Worm (Caenorhabditis elegans) whole organism, late embryonic: Measurements from ENCODE around the gene srg-46.

Experiments used
- K02D7.2 ChIP-seq: sonication (generic microtip); optimal IDR thresholded peaks from 2 replicates; lab custom pipeline; 2017; ENCODE audit warnings: mild to moderate bottlenecking, missing genetic modification characterization, missing compliant biosample characterization
- K09A11.1 ChIP-seq: sonication (generic microtip); optimal IDR thresholded peaks from 2 replicates; lab custom pipeline; 2017; ENCODE audit warnings: antibody characterized with exemption, mild to moderate bottlenecking, missing genetic modification characterization, missing compliant biosample characterization; ENCODE audit not compliant: insufficient read depth
- T23F11.4 ChIP-seq: fragments of 200-800 bp; sonication (Bioruptor generic); optimal IDR thresholded peaks from 2 replicates; lab custom pipeline; 2018; ENCODE audit warnings: mild to moderate bottlenecking, missing genetic modification characterization, missing compliant biosample characterization
- Y22D7AL.16 ChIP-seq: sonication (generic microtip); optimal IDR thresholded peaks from 2 replicates; lab custom pipeline; 2016; ENCODE audit warnings: missing genetic modification characterization, missing compliant biosample characterization
- ceh-14 ChIP-seq: sonication (generic microtip); optimal IDR thresholded peaks from 2 replicates; lab custom pipeline; 2016; ENCODE audit warnings: missing genotype, missing genetic modification characterization, missing compliant biosample characterization
- ceh-18 ChIP-seq: sonication (generic microtip); optimal IDR thresholded peaks from 2 replicates; lab custom pipeline; 2016; ENCODE audit warnings: missing genetic modification characterization, missing compliant biosample characterization
- ceh-19 ChIP-seq: fragments of 200-800 bp; sonication (Bioruptor generic); optimal IDR thresholded peaks from 2 replicates; lab custom pipeline; 2018; ENCODE audit warnings: mild to moderate bottlenecking, missing genetic modification characterization, missing compliant biosample characterization
- ceh-22 ChIP-seq: sonication (generic microtip); optimal IDR thresholded peaks from 2 replicates; lab custom pipeline; 2017; ENCODE audit warnings: missing biosample characterization, missing genetic modification characterization
- ceh-24 ChIP-seq: sonication (generic microtip); optimal IDR thresholded peaks from 2 replicates; lab custom pipeline; 2016; ENCODE audit warnings: mild to moderate bottlenecking, missing genetic modification characterization, missing compliant biosample characterization
- ceh-45 ChIP-seq: fragments of 200-800 bp; sonication (Bioruptor generic); IDR thresholded peaks from 2 replicates; pipeline ENCODE4 v1.3.6; 2022; ENCODE audit warnings: missing genetic modification reagents, missing genetic modification characterization, missing compliant biosample characterization
- ceh-6 ChIP-seq: fragments of 200-800 bp; sonication (Bioruptor generic); optimal IDR thresholded peaks from 2 replicates; lab custom pipeline; 2018; ENCODE audit warnings: mild to moderate bottlenecking, missing genetic modification characterization, missing compliant biosample characterization
- ceh-9 ChIP-seq: sonication (generic microtip); optimal IDR thresholded peaks from 2 replicates; lab custom pipeline; 2016; ENCODE audit warnings: mild to moderate bottlenecking, missing genetic modification characterization, inconsistent platforms, missing compliant biosample characterization
- dmd-4 ChIP-seq: sonication (generic microtip); optimal IDR thresholded peaks from 2 replicates; lab custom pipeline; 2016; ENCODE audit warnings: borderline replicate concordance, missing genetic modification characterization, missing compliant biosample characterization
- elt-2 ChIP-seq: sonication (generic microtip); optimal IDR thresholded peaks from 2 replicates; lab custom pipeline; 2016; ENCODE audit warnings: missing genetic modification reagents, missing genetic modification characterization, missing compliant biosample characterization
- elt-4 ChIP-seq: sonication (generic microtip); optimal IDR thresholded peaks from 2 replicates; lab custom pipeline; 2016; ENCODE audit warnings: missing genetic modification characterization, missing compliant biosample characterization
- ets-4 ChIP-seq: sonication (generic microtip); optimal IDR thresholded peaks from 2 replicates; lab custom pipeline; 2016; ENCODE audit warnings: missing genetic modification characterization, missing compliant biosample characterization
- eyg-1 ChIP-seq: sonication (generic microtip); optimal IDR thresholded peaks from 2 replicates; lab custom pipeline; 2016; ENCODE audit warnings: missing genotype, missing genetic modification characterization, missing compliant biosample characterization
- gmeb-2 ChIP-seq: sonication (generic microtip); optimal IDR thresholded peaks from 2 replicates; lab custom pipeline; 2016; ENCODE audit warnings: missing genetic modification characterization, inconsistent platforms, missing compliant biosample characterization
- lin-11 ChIP-seq: fragments of 200-800 bp; sonication (Bioruptor generic); optimal IDR thresholded peaks from 2 replicates; lab custom pipeline; 2018; ENCODE audit warnings: mild to moderate bottlenecking, missing genetic modification characterization, missing compliant biosample characterization
- madf-2 ChIP-seq: sonication (generic microtip); optimal IDR thresholded peaks from 2 replicates; lab custom pipeline; 2017; ENCODE audit warnings: missing genetic modification characterization, missing compliant biosample characterization
- mec-3 ChIP-seq: sonication (generic microtip); optimal IDR thresholded peaks from 2 replicates; lab custom pipeline; 2016; ENCODE audit warnings: borderline replicate concordance, missing genetic modification characterization, missing compliant biosample characterization
- nfya-1 ChIP-seq: sonication (generic microtip); optimal IDR thresholded peaks from 2 replicates; lab custom pipeline; 2017; ENCODE audit warnings: missing genetic modification characterization, mild to moderate bottlenecking, missing compliant biosample characterization, antibody characterized with exemption, moderate library complexity
- nhr-11 ChIP-seq: fragments of 150-350 bp; optimal IDR thresholded peaks from 2 replicates; lab custom pipeline; 2014; ENCODE audit warnings: missing biosample characterization, missing genetic modification characterization
- npax-4 ChIP-seq: sonication (generic microtip); optimal IDR thresholded peaks from 2 replicates; lab custom pipeline; 2016; ENCODE audit warnings: missing genetic modification characterization, missing compliant biosample characterization
- pha-2 ChIP-seq: sonication (generic microtip); optimal IDR thresholded peaks from 2 replicates; lab custom pipeline; 2017; ENCODE audit warnings: mild to moderate bottlenecking, missing genetic modification characterization, missing compliant biosample characterization
- sdc-2 ChIP-seq: sonication (generic microtip); optimal IDR thresholded peaks from 2 replicates; lab custom pipeline; 2016; ENCODE audit warnings: missing genotype, missing genetic modification characterization, missing compliant biosample characterization
- sox-2 ChIP-seq: fragments of 200-800 bp; sonication (Bioruptor generic); IDR thresholded peaks from 2 replicates; pipeline ENCODE4 v1.3.6; 2022; ENCODE audit warnings: missing genetic modification reagents, missing genetic modification characterization, missing compliant biosample characterization
- tbx-2 ChIP-seq: sonication (generic microtip); optimal IDR thresholded peaks from 2 replicates; lab custom pipeline; 2016; ENCODE audit warnings: missing genetic modification characterization, missing compliant biosample characterization
- tbx-7 ChIP-seq: sonication (generic microtip); optimal IDR thresholded peaks from 2 replicates; lab custom pipeline; 2016; ENCODE audit warnings: missing genotype, missing genetic modification characterization, missing compliant biosample characterization
- ttx-3 ChIP-seq: sonication (generic microtip); optimal IDR thresholded peaks from 2 replicates; lab custom pipeline; 2016; ENCODE audit warnings: missing genetic modification reagents, missing genetic modification characterization, missing compliant biosample characterization
- unc-3 ChIP-seq, 2 experiments: fragments of 200-800 bp in 1 of 2; sonication (Bioruptor generic) in 1 of 2; sonication (generic microtip) in 1 of 2; conservative IDR thresholded peaks in 1 of 2; optimal IDR thresholded peaks in 1 of 2; 2 replicates each; pipeline versions ENCODE4 v1.3.6 to Lab custom; 2016 to 2022; ENCODE audit warnings: missing compliant biosample characterization in 2 of 2, missing genetic modification characterization in 2 of 2, missing genetic modification reagents in 1 of 2
- unc-42 ChIP-seq: sonication (generic microtip); optimal IDR thresholded peaks from 2 replicates; lab custom pipeline; 2016; ENCODE audit warnings: missing genotype, missing genetic modification characterization, missing compliant biosample characterization
- unc-55 ChIP-seq: sonication (generic microtip); optimal IDR thresholded peaks from 2 replicates; lab custom pipeline; 2017; ENCODE audit warnings: missing biosample characterization, missing genetic modification reagents, missing genetic modification characterization
- unc-86 ChIP-seq: sonication (generic microtip); optimal IDR thresholded peaks from 2 replicates; lab custom pipeline; 2016; ENCODE audit warnings: missing genetic modification characterization, missing compliant biosample characterization
- zip-5 ChIP-seq: sonication (generic microtip); optimal IDR thresholded peaks from 2 replicates; lab custom pipeline; 2016; ENCODE audit warnings: missing genetic modification characterization, missing compliant biosample characterization

srg-46 gene

DNA sequence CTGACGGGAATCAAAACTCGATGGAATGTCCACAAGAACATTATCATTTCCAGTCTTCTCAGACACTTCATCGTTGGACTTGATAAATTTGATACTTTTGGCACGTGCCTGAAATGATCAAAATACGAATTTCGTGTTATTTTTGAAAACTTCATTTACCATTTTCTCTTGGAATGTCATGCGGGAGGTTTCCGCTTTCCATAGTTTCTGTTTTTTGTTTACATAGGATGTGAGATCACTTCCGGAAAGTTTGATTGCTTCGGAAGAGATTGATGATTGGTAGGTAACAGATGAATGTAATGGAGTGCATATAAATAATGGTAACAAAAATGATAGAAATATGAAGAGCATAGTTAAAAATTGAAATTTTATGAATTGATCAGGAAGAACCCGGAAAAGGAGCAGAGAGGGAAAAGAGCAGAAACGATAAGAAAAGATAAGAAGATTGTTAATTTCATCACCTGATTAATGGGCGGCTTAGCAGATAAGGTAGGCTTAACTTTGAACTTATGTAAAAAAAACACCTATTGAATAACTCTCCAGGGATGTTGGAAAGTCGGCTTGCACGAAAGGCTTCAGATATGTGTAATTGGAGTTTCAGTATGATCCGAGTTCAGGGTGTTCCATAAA, 5.7 kb upstream of the srg-46 start, which contains the start of gene F32H5.1:
F32H5.1 (minus strand) TSS at position 386 of the 630 bp plus-strand sequence.
- TF ChIP-seq elt-2 (tag; lab: Kevin White, UChicago) (peak; percentile 19), ceh-6 (no peak)

DNA sequence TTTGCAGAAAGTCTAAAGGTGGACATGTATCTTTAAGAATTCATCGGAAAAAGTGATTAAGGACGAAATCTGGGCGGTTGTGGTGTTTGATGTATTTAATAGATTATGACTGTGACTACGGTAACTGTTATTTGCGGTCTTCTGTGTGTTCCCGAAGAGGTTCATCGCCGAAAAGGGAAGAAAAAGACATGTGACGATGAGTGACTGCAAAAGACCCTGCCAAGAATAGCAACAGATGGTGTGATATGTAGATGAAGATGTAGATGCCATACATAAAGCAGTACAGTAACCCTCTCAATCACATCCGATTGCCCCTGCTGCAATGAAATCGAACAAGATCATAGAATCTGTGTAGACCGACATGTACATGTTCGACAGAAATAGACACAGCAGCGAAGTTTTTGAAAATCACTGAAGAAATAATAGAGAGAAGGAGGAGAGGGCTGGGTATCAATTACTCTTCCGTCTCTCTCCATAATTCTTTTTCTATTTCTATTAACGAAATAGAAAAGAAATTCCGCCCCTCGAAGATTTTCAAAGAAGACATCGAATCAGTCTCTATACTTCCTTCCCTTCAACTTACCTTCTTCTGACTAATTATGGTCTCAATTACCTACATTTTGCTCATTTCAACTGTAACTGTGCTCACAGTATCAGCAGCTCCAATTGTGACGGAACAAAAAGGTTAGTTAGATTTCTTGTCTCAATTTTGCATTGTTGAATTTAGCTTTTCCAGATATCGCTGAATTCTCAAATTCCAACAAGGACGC, 4.5 kb upstream of the srg-46 start, which contains the start of gene F32H5.3:
F32H5.3 (plus strand) TSS at position 513 of the 770 bp plus-strand sequence.
- TF ChIP-seq ceh-14 (tag; lab: Kevin White, UChicago) (no peak), nfya-1 (tag; lab: Kevin White, UChicago) (no peak), tbx-2 (tag; lab: Kevin White, UChicago) (no peak)
- TF ChIP-seq, all 69 proteins: peak for 0

DNA sequence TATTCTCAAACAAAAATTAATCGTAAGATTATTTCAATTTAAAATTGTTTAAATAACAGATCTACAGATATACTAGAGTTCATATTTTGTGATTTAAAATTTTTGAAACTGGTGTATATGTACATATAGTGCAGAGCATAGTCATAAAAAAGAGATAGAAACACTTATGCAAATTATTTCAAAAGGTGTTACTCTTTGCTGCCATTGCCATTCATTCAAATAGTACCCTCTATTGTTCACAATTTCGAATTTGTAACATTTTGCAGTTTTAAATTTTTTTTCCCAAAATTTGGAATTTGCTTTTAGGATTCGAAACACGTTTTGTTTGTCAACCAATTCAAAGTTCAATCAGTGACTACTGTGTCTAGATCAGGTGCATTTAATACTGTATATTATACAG, 3.3 kb upstream of the srg-46 start, which contains the start of gene F32H5.4:
F32H5.4 (plus strand) TSS at position 301 of the 400 bp plus-strand sequence.
- no peak for TF ChIP-seq sdc-2 (tag; lab: Kevin White, UChicago)
- TF ChIP-seq elt-4: no peak
- no peak for TF ChIP-seq ceh-22 (tag; lab: Kevin White, UChicago)
- TF ChIP-seq ceh-24 (tag; lab: Kevin White, UChicago): no peak
- TF ChIP-seq unc-86 (tag; lab: Kevin White, UChicago): no peak
- TF ChIP-seq ets-4: no peak
- TF ChIP-seq unc-42 (tag; lab: Kevin White, UChicago): no peak
- no peak for TF ChIP-seq tbx-7 (tag; lab: Kevin White, UChicago)

DNA sequence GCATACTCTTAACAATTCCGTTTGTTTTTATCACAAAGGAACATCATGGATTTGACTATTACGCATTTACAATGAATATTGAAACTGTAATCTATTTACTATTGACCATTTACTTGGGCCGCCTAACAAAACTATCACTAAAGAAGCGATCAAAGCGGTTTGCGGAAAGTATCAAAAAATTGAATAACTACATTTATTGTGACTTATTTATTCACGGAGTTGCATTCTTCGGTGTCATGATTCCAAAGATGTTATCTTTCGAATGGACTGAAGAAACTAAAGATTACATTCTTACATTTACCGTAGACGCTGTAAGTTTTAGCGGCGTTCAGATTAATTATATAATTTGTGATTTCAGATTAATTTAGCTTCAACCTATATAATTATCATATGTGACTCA, 712 bp downstream of the srg-46 start:
- TF ChIP-seq T23F11.4 (GFP tag; lab: Kevin White, UChicago) (no peak), ceh-18 (no peak), dmd-4 (tag; lab: Kevin White, UChicago) (no peak), unc-55 (GFP tag; lab: Kevin White, UChicago) (no peak), K02D7.2 (tag; lab: Kevin White, UChicago) (no peak), K09A11.1 (no peak), elt-2 (tag; lab: Kevin White, UChicago) (no peak), Y22D7AL.16 (tag; lab: Kevin White, UChicago) (no peak), lin-11 (tag; lab: Kevin White, UChicago) (no peak), ceh-19 (GFP tag; lab: Kevin White, UChicago) (no peak), sdc-2 (tag; lab: Kevin White, UChicago) (no peak), ceh-45 (GFP tag; lab: Robert Waterston, UW) (no peak)

DNA sequence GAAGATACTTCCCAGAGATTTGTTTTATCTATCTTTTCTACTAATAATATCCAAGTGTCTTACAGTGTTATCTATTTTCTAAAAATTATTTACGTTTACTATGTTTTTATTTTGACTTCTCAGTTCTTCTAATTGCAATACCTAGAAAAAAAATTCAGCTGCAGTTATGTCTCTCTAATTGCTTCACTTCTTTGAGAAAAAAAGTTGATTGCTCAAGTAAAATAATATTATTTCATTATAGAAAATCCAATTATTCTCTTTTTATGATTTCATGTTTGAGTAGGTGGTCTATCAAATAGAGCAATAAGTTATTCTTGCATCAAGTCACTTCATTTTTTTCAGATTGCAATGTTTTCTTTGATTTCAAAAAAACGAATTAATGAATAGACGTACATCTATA, 3.0 kb downstream of the srg-46 start:
- TF ChIP-seq tbx-2 (tag; lab: Kevin White, UChicago) (no peak), madf-2 (tag; lab: Kevin White, UChicago) (no peak), ceh-14 (tag; lab: Kevin White, UChicago) (no peak), unc-86 (tag; lab: Kevin White, UChicago) (no peak), unc-3 (GFP tag; conservative IDR thresholded peaks at IDR 0.05; lab: Robert Waterston, UW) (no peak), unc-3 (tag; optimal IDR thresholded peaks at IDR 0.05; lab: Kevin White, UChicago) (no peak), mec-3 (tag; lab: Kevin White, UChicago) (no peak), eyg-1 (tag; lab: Kevin White, UChicago) (no peak), npax-4 (no peak), pha-2 (tag; lab: Kevin White, UChicago) (no peak), nhr-11 (no peak), zip-5 (tag; lab: Kevin White, UChicago) (no peak), ceh-19 (GFP tag; lab: Kevin White, UChicago) (no peak), sox-2 (no peak), ttx-3 (tag; lab: Kevin White, UChicago) (no peak), ceh-9 (tag; lab: Kevin White, UChicago) (no peak), gmeb-2 (tag; lab: Kevin White, UChicago) (no peak)
